Fruit fly (Drosophila melanogaster) Kc167 (cell line): ENCODE results near the gene CG10435.

Experiments
- Myc ChIP-seq: fragments of >200 bp; optimal IDR thresholded peaks from 2 replicates; lab custom pipeline; 2017; ENCODE audit warnings: missing external identifiers
- Sin3A ChIP-seq: fragments of >200 bp; optimal IDR thresholded peaks from 2 replicates; lab custom pipeline; 2018; ENCODE audit warnings: missing external identifiers
- h ChIP-seq: fragments of >200 bp; optimal IDR thresholded peaks from 3 replicates; lab custom pipeline; 2018; ENCODE audit warnings: missing external identifiers
- insv ChIP-seq: fragments of >200 bp; optimal IDR thresholded peaks from 3 replicates; lab custom pipeline; 2018; ENCODE audit warnings: missing external identifiers
- psq ChIP-seq: fragments of >200 bp; optimal IDR thresholded peaks from 2 replicates; lab custom pipeline; 2017; ENCODE audit warnings: missing external identifiers
- ttk ChIP-seq: sonication (Bioruptor generic); optimal IDR thresholded peaks from 2 replicates; lab custom pipeline; 2017; ENCODE audit warnings: missing external identifiers

DNA sequence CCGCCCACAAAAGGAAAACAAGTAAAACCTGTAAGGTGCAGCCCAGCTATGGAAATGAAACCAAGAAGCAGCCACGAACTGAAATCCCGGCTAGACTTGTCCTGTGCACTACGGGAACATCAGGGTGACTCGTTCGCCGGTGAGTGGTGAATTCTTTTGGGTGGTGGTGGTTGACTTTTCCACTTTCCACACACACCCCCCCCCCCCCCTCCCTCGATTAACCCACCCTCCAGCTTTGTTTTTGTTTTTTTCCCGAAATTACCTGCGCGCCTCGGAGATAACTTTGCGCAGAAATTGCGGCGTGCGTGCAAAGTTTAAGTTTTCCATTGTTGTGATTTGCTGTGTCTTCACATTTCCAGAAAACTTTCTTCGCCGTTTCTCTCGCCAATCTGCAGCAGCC lies 13.5 kb upstream of the CG10435 start:
- TF ChIP-seq insv (lab: Kevin White, UChicago) (no peak), ttk (lab: Kevin White, UChicago) (no peak), psq (lab: Kevin White, UChicago) (no peak), Sin3A (lab: Kevin White, UChicago) (no peak), h (lab: Kevin White, UChicago) (no peak), Myc (lab: Kevin White, UChicago) (no peak)
